Worm (Caenorhabditis elegans) whole organism, L4/young adult: ENCODE results near the gene flp-12.

Experiments used
- dao-5 ChIP-seq: sonication (generic microtip); optimal IDR thresholded peaks from 2 replicates; lab custom pipeline; 2016; ENCODE audit warnings: missing genotype, missing genetic modification characterization, moderate library complexity, missing compliant biosample characterization
- him-1 ChIP-seq: sonication (generic microtip); optimal IDR thresholded peaks from 2 replicates; lab custom pipeline; 2016; ENCODE audit warnings: missing genotype, missing genetic modification reagents, missing genetic modification characterization, missing compliant biosample characterization

ce11 chrX:4585579-4585978 lies 6.6 kb downstream of the flp-12 start, which contains the start of gene C05E11.7:
- TF ChIP-seq him-1 (tag; lab: Kevin White, UChicago) (no peak), dao-5 (tag; lab: Kevin White, UChicago) (no peak)
